Fruit fly (Drosophila melanogaster): ENCODE results near the gene Nin.

DNA sequence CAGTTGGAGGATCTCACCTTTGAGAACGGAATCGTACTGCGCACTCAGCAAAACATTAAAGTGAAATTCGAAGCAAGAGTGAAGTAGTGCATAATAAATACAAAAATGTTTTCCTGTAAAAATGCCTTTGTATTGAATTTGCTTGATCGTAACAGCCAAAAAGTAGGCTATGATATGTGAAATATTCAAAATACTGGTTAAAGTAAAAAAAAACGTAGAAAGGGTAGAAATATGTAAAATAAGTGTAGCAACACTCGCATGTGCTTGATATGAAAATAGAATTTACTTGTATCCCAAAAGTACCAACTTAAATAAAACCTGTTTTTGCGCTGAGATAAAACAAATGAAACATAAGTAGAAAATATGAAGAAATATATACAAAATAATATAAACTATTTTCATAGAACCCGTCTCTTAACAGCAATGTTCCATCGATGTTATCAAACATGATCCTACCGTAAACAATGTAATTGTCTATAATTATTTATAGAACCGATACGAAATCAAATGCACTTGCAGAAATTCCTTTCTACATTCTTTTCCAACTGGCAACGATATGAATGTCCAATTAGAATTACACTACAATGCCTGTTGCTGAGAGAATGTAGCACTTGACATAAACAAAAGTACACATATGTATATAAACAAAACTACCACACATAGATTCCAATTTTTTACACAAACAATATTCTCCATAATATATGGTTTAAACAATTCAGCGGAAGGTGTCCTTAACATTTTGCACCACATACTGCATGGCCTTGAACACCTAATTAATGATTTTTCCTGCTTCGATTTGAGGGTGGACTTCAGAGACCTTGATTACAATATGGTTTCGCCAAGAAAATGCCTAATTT is 7.9 kb downstream of the Nin start:
- TF ChIP-seq psq (optimal IDR thresholded peaks at IDR 0.05): no peak
- TF ChIP-seq Sin3A (optimal IDR thresholded peaks at IDR 0.05): no peak
- no peak for TF ChIP-seq ttk (optimal IDR thresholded peaks at IDR 0.05)
